Fruit fly (Drosophila melanogaster) whole organism, embryonic: ENCODE data around the gene Kaz1-ORFB.

Experiments used
- Awh ChIP-seq: fragments of 200-800 bp; sonication (Bioruptor generic); IDR thresholded peaks from 2 replicates; pipeline ENCODE4, ENCODE4 v1.3.6; 2022; ENCODE audit warnings: missing biosample characterization, missing genetic modification characterization
- Bgb ChIP-seq: fragments of 200-800 bp; sonication (Bioruptor generic); IDR thresholded peaks from 2 replicates; pipeline ENCODE4 v1.3.6; 2022; ENCODE audit warnings: missing biosample characterization, missing genetic modification characterization; ENCODE audit not compliant: partially characterized antibody
- CG10147 ChIP-seq: fragments of 200-800 bp; sonication (Bioruptor generic); optimal IDR thresholded peaks from 2 replicates; lab custom pipeline; 2019; ENCODE audit warnings: missing biosample characterization, mild to moderate bottlenecking, missing genetic modification characterization, moderate library complexity
- CG10274 ChIP-seq: fragments of 200-800 bp; sonication (Bioruptor generic); optimal IDR thresholded peaks from 3 replicates; lab custom pipeline; 2017; ENCODE audit warnings: missing biosample characterization, mild to moderate bottlenecking, missing genetic modification characterization
- CG15011 ChIP-seq: fragments of 200-800 bp; sonication (Bioruptor generic); optimal IDR thresholded peaks from 3 replicates; lab custom pipeline; 2018; ENCODE audit warnings: missing biosample characterization, mild to moderate bottlenecking, missing genetic modification characterization
- CG15479 ChIP-seq: fragments of 200-800 bp; sonication (Bioruptor generic); optimal IDR thresholded peaks from 3 replicates; lab custom pipeline; 2019; ENCODE audit warnings: missing biosample characterization, mild to moderate bottlenecking, missing genetic modification characterization, moderate library complexity
- CG2199 ChIP-seq: fragments of 200-800 bp; sonication (Bioruptor generic); IDR thresholded peaks from 3 replicates; pipeline ENCODE4 v1.3.6; 2022; ENCODE audit warnings: missing biosample characterization, missing genetic modification characterization
- CG30431 ChIP-seq: fragments of 200-800 bp; sonication (Bioruptor generic); optimal IDR thresholded peaks from 2 replicates; lab custom pipeline; 2017; ENCODE audit warnings: missing biosample characterization, missing genetic modification characterization
- CG31388 ChIP-seq: fragments of 200-800 bp; sonication (Bioruptor generic); optimal IDR thresholded peaks from 2 replicates; lab custom pipeline; 2016; ENCODE audit warnings: missing biosample characterization, missing genetic modification characterization
- CG3407 ChIP-seq: fragments of 200-800 bp; sonication (Bioruptor generic); optimal IDR thresholded peaks from 2 replicates; lab custom pipeline; 2018; ENCODE audit warnings: missing biosample characterization, mild to moderate bottlenecking, missing genetic modification characterization
- CG6683 ChIP-seq: fragments of 200-800 bp; sonication (Bioruptor generic); optimal IDR thresholded peaks from 2 replicates; lab custom pipeline; 2017; ENCODE audit warnings: missing biosample characterization, mild to moderate bottlenecking, missing genetic modification characterization, missing genetic modification reagents
- CG6765 ChIP-seq: fragments of 200-800 bp; sonication (Bioruptor generic); optimal IDR thresholded peaks from 3 replicates; lab custom pipeline; 2017; ENCODE audit warnings: missing biosample characterization, mild to moderate bottlenecking, missing genetic modification characterization
- CG7745 ChIP-seq: fragments of 200-800 bp; sonication (Bioruptor generic); optimal IDR thresholded peaks from 2 replicates; lab custom pipeline; 2018; ENCODE audit warnings: missing biosample characterization, mild to moderate bottlenecking, missing genetic modification characterization, moderate library complexity
- CG7963 ChIP-seq: fragments of 200-800 bp; sonication (Bioruptor generic); IDR thresholded peaks from 3 replicates; pipeline ENCODE4 v1.3.6; 2022; ENCODE audit warnings: missing biosample characterization, missing genetic modification characterization; ENCODE audit not compliant: partially characterized antibody
- CG9932 ChIP-seq: fragments of 200-800 bp; sonication (Bioruptor generic); IDR thresholded peaks from 2 replicates; pipeline ENCODE4 v1.3.6; 2022; ENCODE audit warnings: missing biosample characterization, missing genetic modification characterization
- D19A ChIP-seq: fragments of 200-800 bp; optimal IDR thresholded peaks from 3 replicates; lab custom pipeline; 2019; ENCODE audit warnings: missing biosample characterization, mild to moderate bottlenecking, missing genetic modification characterization, moderate library complexity
- Deaf1 ChIP-seq: fragments of 200-800 bp; optimal IDR thresholded peaks from 3 replicates; lab custom pipeline; 2019; ENCODE audit warnings: missing biosample characterization, mild to moderate bottlenecking, missing genetic modification characterization, moderate library complexity
- Dref ChIP-seq: fragments of 200-800 bp; sonication (Bioruptor generic); IDR thresholded peaks from 2 replicates; pipeline ENCODE4 v1.3.6; 2022; ENCODE audit warnings: missing biosample characterization, missing genetic modification characterization
- Elba2 ChIP-seq: fragments of 200-800 bp; sonication (Bioruptor generic); optimal IDR thresholded peaks from 3 replicates; lab custom pipeline; 2016; ENCODE audit warnings: missing biosample characterization, missing genetic modification characterization
- HmgZ ChIP-seq: fragments of 200-800 bp; sonication (Bioruptor generic); optimal IDR thresholded peaks from 2 replicates; lab custom pipeline; 2018; ENCODE audit warnings: missing biosample characterization, mild to moderate bottlenecking, missing genetic modification characterization
- Hr78 ChIP-seq, 2 experiments: fragments of 200-800 bp in 1 of 2; fragments of >200 bp in 1 of 2; sonication (Bioruptor generic) in 1 of 2; optimal IDR thresholded peaks; 2 replicates each; lab custom pipeline; 2017 to 2019; ENCODE audit warnings: missing biosample characterization in 2 of 2, missing genetic modification characterization in 2 of 2, mild to moderate bottlenecking in 1 of 2, moderate library complexity in 1 of 2
- Mes4 ChIP-seq: fragments of 200-800 bp; sonication (Bioruptor generic); optimal IDR thresholded peaks from 2 replicates; lab custom pipeline; 2016; ENCODE audit warnings: missing biosample characterization, missing genetic modification characterization
- Neu2 ChIP-seq: fragments of 200-800 bp; sonication (Bioruptor generic); optimal IDR thresholded peaks from 3 replicates; lab custom pipeline; 2016; ENCODE audit warnings: missing biosample characterization, missing genetic modification characterization, borderline replicate concordance
- Nf-YA ChIP-seq: fragments of 200-800 bp; sonication (Bioruptor generic); IDR thresholded peaks from 2 replicates; pipeline ENCODE4 v1.3.6; 2022; ENCODE audit warnings: missing biosample characterization, missing genetic modification characterization
- Oli ChIP-seq: fragments of 200-800 bp; sonication (Bioruptor generic); optimal IDR thresholded peaks from 2 replicates; lab custom pipeline; 2018; ENCODE audit warnings: missing biosample characterization, mild to moderate bottlenecking, missing genetic modification characterization, moderate library complexity
- Pdp1 ChIP-seq, 2 experiments: fragments of 200-800 bp; sonication (Bioruptor generic); optimal IDR thresholded peaks; 3 replicates each; lab custom pipeline; 2016; ENCODE audit warnings: missing biosample characterization in 2 of 2, missing genetic modification characterization in 2 of 2, mild to moderate bottlenecking in 1 of 2, moderate library complexity in 1 of 2
- Vsx1 ChIP-seq: fragments of 200-800 bp; sonication (Bioruptor generic); optimal IDR thresholded peaks from 2 replicates; lab custom pipeline; 2017; ENCODE audit warnings: missing biosample characterization, mild to moderate bottlenecking, missing genetic modification characterization, missing genetic modification reagents
- ato ChIP-seq: fragments of 200-800 bp; sonication (Bioruptor generic); IDR thresholded peaks from 2 replicates; pipeline ENCODE4 v1.3.6; 2022; ENCODE audit warnings: missing biosample characterization, missing genetic modification characterization; ENCODE audit not compliant: partially characterized antibody
- bigmax ChIP-seq: fragments of 200-800 bp; sonication (Bioruptor generic); optimal IDR thresholded peaks from 2 replicates; lab custom pipeline; 2018; ENCODE audit warnings: missing biosample characterization, mild to moderate bottlenecking, missing genetic modification characterization
- chinmo ChIP-seq: fragments of 200-800 bp; sonication (Bioruptor generic); IDR thresholded peaks from 4 replicates; pipeline ENCODE4 v1.3.6; 2022; ENCODE audit warnings: missing biosample characterization, missing genetic modification characterization; ENCODE audit not compliant: partially characterized antibody
- crp ChIP-seq, 2 experiments: fragments of 200-800 bp; sonication (Bioruptor generic); optimal IDR thresholded peaks; 2 replicates in 1 of 2; 3 replicates in 1 of 2; lab custom pipeline; 2017; ENCODE audit warnings: missing biosample characterization in 2 of 2, missing genetic modification characterization in 2 of 2, mild to moderate bottlenecking in 1 of 2, moderate library complexity in 1 of 2
- ewg ChIP-seq: fragments of 200-800 bp; sonication (Bioruptor generic); optimal IDR thresholded peaks from 3 replicates; lab custom pipeline; 2017; ENCODE audit warnings: mild to moderate bottlenecking, missing biosample characterization, missing genetic modification reagents, missing genetic modification characterization
- gsb ChIP-seq: fragments of 200-800 bp; sonication (Bioruptor generic); IDR thresholded peaks from 2 replicates; pipeline ENCODE4 v1.3.6; 2022; ENCODE audit warnings: missing biosample characterization, missing genetic modification characterization
- jigr1 ChIP-seq: fragments of 200-800 bp; sonication (Bioruptor generic); IDR thresholded peaks from 3 replicates; pipeline ENCODE4 v1.3.6; 2022; ENCODE audit warnings: missing biosample characterization, missing genetic modification characterization
- ken ChIP-seq: fragments of 200-800 bp; sonication (Bioruptor generic); IDR thresholded peaks from 3 replicates; pipeline ENCODE4 v1.3.6; 2022; ENCODE audit warnings: missing biosample characterization, missing genetic modification characterization
- mld ChIP-seq: fragments of 200-800 bp; sonication (Bioruptor generic); IDR thresholded peaks from 3 replicates; pipeline ENCODE4 v1.3.6; 2022; ENCODE audit warnings: missing biosample characterization, missing genetic modification characterization; ENCODE audit not compliant: partially characterized antibody
- nerfin-1 ChIP-seq: fragments of 200-800 bp; sonication (Bioruptor generic); optimal IDR thresholded peaks from 3 replicates; lab custom pipeline; 2019; ENCODE audit warnings: missing biosample characterization, mild to moderate bottlenecking, missing genetic modification characterization, moderate library complexity
- pb ChIP-seq: fragments of 200-800 bp; sonication (Bioruptor generic); optimal IDR thresholded peaks from 3 replicates; lab custom pipeline; 2016; ENCODE audit warnings: missing biosample characterization, missing genetic modification characterization
- phol ChIP-seq: fragments of 200-800 bp; sonication (Bioruptor generic); optimal IDR thresholded peaks from 3 replicates; lab custom pipeline; 2018; ENCODE audit warnings: missing biosample characterization, mild to moderate bottlenecking, missing genetic modification characterization, moderate library complexity
- repo ChIP-seq: fragments of 200-800 bp; sonication (Bioruptor generic); optimal IDR thresholded peaks from 2 replicates; lab custom pipeline; 2016; ENCODE audit warnings: missing biosample characterization, missing genetic modification characterization
- rib ChIP-seq: fragments of 200-800 bp; sonication (Bioruptor generic); IDR thresholded peaks from 2 replicates; pipeline ENCODE4 v1.3.6; 2022; ENCODE audit warnings: missing biosample characterization, missing genetic modification characterization
- sens-2 ChIP-seq: fragments of 200-800 bp; sonication (Bioruptor generic); IDR thresholded peaks from 2 replicates; pipeline ENCODE4 v1.3.6; 2022; ENCODE audit warnings: missing biosample characterization, missing genetic modification characterization
- sna ChIP-seq: fragments of 200-800 bp; sonication (Bioruptor generic); IDR thresholded peaks from 2 replicates; pipeline ENCODE4 v1.3.6; 2022; ENCODE audit warnings: missing biosample characterization, missing genetic modification characterization; ENCODE audit not compliant: partially characterized antibody
- so ChIP-seq: fragments of 200-800 bp; sonication (Bioruptor generic); IDR thresholded peaks from 3 replicates; pipeline ENCODE4 v1.3.6; 2022; ENCODE audit warnings: missing biosample characterization, missing genetic modification characterization
- sqz ChIP-seq: fragments of 200-800 bp; sonication (Bioruptor generic); optimal IDR thresholded peaks from 3 replicates; lab custom pipeline; 2018; ENCODE audit warnings: missing biosample characterization, mild to moderate bottlenecking, missing genetic modification characterization
- tap ChIP-seq: fragments of 200-800 bp; optimal IDR thresholded peaks from 3 replicates; lab custom pipeline; 2019; ENCODE audit warnings: missing biosample characterization, mild to moderate bottlenecking, missing genetic modification characterization, moderate library complexity
- yki ChIP-seq: fragments of >200 bp; optimal IDR thresholded peaks from 3 replicates; lab custom pipeline; 2018
- z ChIP-seq: fragments of 200-800 bp; sonication (Bioruptor generic); IDR thresholded peaks from 3 replicates; pipeline ENCODE4 v1.3.6; 2022; ENCODE audit warnings: missing biosample characterization, missing genetic modification characterization
- zen2 ChIP-seq: fragments of 200-800 bp; sonication (Bioruptor generic); IDR thresholded peaks from 3 replicates; pipeline ENCODE4 v1.3.6; 2022; ENCODE audit warnings: missing biosample characterization, missing genetic modification characterization; ENCODE audit not compliant: partially characterized antibody
- zfh2 ChIP-seq: fragments of 200-800 bp; sonication (Bioruptor generic); optimal IDR thresholded peaks from 2 replicates; lab custom pipeline; 2016; ENCODE audit warnings: missing biosample characterization, missing genetic modification characterization

Gene Kaz1-ORFB

dm6 chr3L:225120-225519 lies 8.7 kb downstream of the Kaz1-ORFB start (continued):
- TF ChIP-seq Awh (GFP tag; lab: Robert Waterston, UW) (no peak), gsb (GFP tag; lab: Robert Waterston, UW) (no peak), rib (GFP tag; lab: Robert Waterston, UW) (no peak), CG15479 (peak; percentile 26), tap (tag; lab: Kevin White, UChicago) (no peak), mld (no peak), CG2199 (GFP tag; lab: Robert Waterston, UW) (peak; percentile 58; the same call in 1 of the 3 replicates), Nf-YA (0 out of 2 replicates have a peak, but pooled peaks have one; percentile 33), so (GFP tag; lab: Robert Waterston, UW) (no peak), CG30431 (no peak), repo (no peak), ato (no peak), Hr78 (GFP tag; optimal IDR thresholded peaks at IDR 0.05; lab: Kevin White, UChicago) (no peak), CG10274 (GFP tag; lab: Kevin White, UChicago) (no peak), Deaf1 (no peak), pb (GFP tag; lab: Kevin White, UChicago) (no peak), zen2 (GFP tag; lab: Robert Waterston, UW) (no peak), D19A (tag; lab: Kevin White, UChicago) (no peak), CG7745 (tag; lab: Kevin White, UChicago) (no peak), CG31388 (GFP tag; lab: Kevin White, UChicago) (no peak), bigmax (no peak), Neu2 (GFP tag; lab: Kevin White, UChicago) (no peak), Elba2 (GFP tag; lab: Kevin White, UChicago) (no peak), CG15011 (GFP tag; lab: Kevin White, UChicago) (no peak), Vsx1 (GFP tag; lab: Kevin White, UChicago) (no peak), z (GFP tag; lab: Robert Waterston, UW) (peak; percentile 83), phol (tag; lab: Kevin White, UChicago) (no peak), nerfin-1 (tag; lab: Kevin White, UChicago) (no peak), sens-2 (GFP tag; lab: Robert Waterston, UW) (no peak), sna (GFP tag; lab: Robert Waterston, UW) (no peak), ewg (GFP tag; lab: Kevin White, UChicago) (no peak), Pdp1 (GFP tag; optimal IDR thresholded peaks at IDR 0.05; lab: Kevin White, UChicago) (peak in 1 of 2 experiments; percentile 91), Dref (GFP tag; lab: Robert Waterston, UW) (no peak), CG9932 (GFP tag; lab: Robert Waterston, UW) (no peak), chinmo (GFP tag; lab: Robert Waterston, UW) (peak; percentile 44; the same call in 1 of the 4 replicates), CG7963 (GFP tag; lab: Robert Waterston, UW) (no peak), CG10147 (GFP tag; lab: Kevin White, UChicago) (no peak), Bgb (GFP tag; lab: Robert Waterston, UW) (no peak), CG6765 (GFP tag; lab: Kevin White, UChicago) (no peak), yki (lab: Kevin White, UChicago) (no peak), ken (GFP tag; lab: Robert Waterston, UW) (no peak), crp (GFP tag; optimal IDR thresholded peaks at IDR 0.05; lab: Kevin White, UChicago) (no peak), zfh2 (GFP tag; lab: Kevin White, UChicago) (no peak), HmgZ (tag; lab: Kevin White, UChicago) (no peak), sqz (GFP tag; lab: Kevin White, UChicago) (peak; percentile 87), CG3407 (GFP tag; lab: Kevin White, UChicago) (no peak), Mes4 (no peak), jigr1 (no peak), Oli (tag; lab: Kevin White, UChicago) (no peak), CG6683 (GFP tag; lab: Kevin White, UChicago) (no peak)
